Worm (Caenorhabditis elegans) whole organism, late embryonic: ENCODE data around the gene ZK632.4.
"Not testable (repeated sequence)": the region's sequence is repeated elsewhere in the genome, so short reads cannot be mapped to it uniquely, and the experiment has no call there.

Source experiments
- K09A11.1 ChIP-seq: sonication (generic microtip); optimal IDR thresholded peaks from 2 replicates; lab custom pipeline; 2017; ENCODE audit warnings: antibody characterized with exemption, mild to moderate bottlenecking, missing genetic modification characterization, missing compliant biosample characterization; ENCODE audit not compliant: insufficient read depth
- ama-1 ChIP-seq: fragments of 150-350 bp; optimal IDR thresholded peaks from 2 replicates; lab custom pipeline; 2014
- ceh-9 ChIP-seq: sonication (generic microtip); optimal IDR thresholded peaks from 2 replicates; lab custom pipeline; 2016; ENCODE audit warnings: mild to moderate bottlenecking, missing genetic modification characterization, inconsistent platforms, missing compliant biosample characterization
- dmd-4 ChIP-seq: sonication (generic microtip); optimal IDR thresholded peaks from 2 replicates; lab custom pipeline; 2016; ENCODE audit warnings: borderline replicate concordance, missing genetic modification characterization, missing compliant biosample characterization
- elt-2 ChIP-seq: sonication (generic microtip); optimal IDR thresholded peaks from 2 replicates; lab custom pipeline; 2016; ENCODE audit warnings: missing genetic modification reagents, missing genetic modification characterization, missing compliant biosample characterization
- fkh-10 ChIP-seq: fragments of 150-350 bp; optimal IDR thresholded peaks from 2 replicates; lab custom pipeline; 2014; ENCODE audit warnings: missing biosample characterization, missing genetic modification reagents, missing genetic modification characterization
- hlh-13 ChIP-seq: fragments of 200-800 bp; sonication (Bioruptor generic); optimal IDR thresholded peaks from 2 replicates; lab custom pipeline; 2018; ENCODE audit warnings: mild to moderate bottlenecking, missing genetic modification characterization, missing compliant biosample characterization
- lim-6 ChIP-seq: sonication (generic microtip); optimal IDR thresholded peaks from 2 replicates; lab custom pipeline; 2016; ENCODE audit warnings: missing genetic modification characterization, missing compliant biosample characterization
- nfya-1 ChIP-seq: sonication (generic microtip); optimal IDR thresholded peaks from 2 replicates; lab custom pipeline; 2017; ENCODE audit warnings: missing genetic modification characterization, mild to moderate bottlenecking, missing compliant biosample characterization, antibody characterized with exemption, moderate library complexity
- nhr-11 ChIP-seq: fragments of 150-350 bp; optimal IDR thresholded peaks from 2 replicates; lab custom pipeline; 2014; ENCODE audit warnings: missing biosample characterization, missing genetic modification characterization
- pha-4 ChIP-seq: fragments of 150-350 bp; optimal IDR thresholded peaks from 2 replicates; lab custom pipeline; 2018; ENCODE audit warnings: missing biosample characterization, missing genetic modification reagents, missing genetic modification characterization
- unc-86 ChIP-seq: sonication (generic microtip); optimal IDR thresholded peaks from 2 replicates; lab custom pipeline; 2016; ENCODE audit warnings: missing genetic modification characterization, missing compliant biosample characterization

DNA sequence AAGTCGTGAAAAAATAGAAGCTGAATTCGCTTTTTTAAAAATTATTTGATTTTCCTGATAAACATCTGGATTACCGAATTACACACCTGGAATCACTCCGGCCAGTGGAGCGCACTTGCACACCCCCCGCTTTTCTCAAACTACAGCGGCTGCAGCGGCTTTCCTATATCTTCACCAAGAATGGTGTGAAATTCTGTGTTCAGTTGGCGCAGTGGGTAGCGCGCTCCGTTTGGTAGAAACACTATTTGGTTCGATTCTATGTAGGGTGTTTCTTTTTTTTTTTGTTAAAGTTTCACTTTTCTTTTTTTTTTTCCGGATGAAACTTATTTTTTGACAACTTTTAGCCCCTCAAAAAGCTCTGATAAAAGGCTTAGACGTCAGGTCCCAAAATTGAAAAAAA is 41.9 kb upstream of the ZK632.4 start:
- TF ChIP-seq nfya-1 (tag; lab: Kevin White, UChicago); ceh-9; lim-6 (tag; lab: Kevin White, UChicago); pha-4 (tag; lab: Kevin White, UChicago); elt-2 (tag; lab: Kevin White, UChicago); fkh-10 (GFP tag; lab: Kevin White, UChicago); unc-86; hlh-13 (GFP tag; lab: Kevin White, UChicago); nhr-11; dmd-4 (tag; lab: Kevin White, UChicago); K09A11.1 (tag; lab: Kevin White, UChicago); ama-1 (lab: Kevin White, UChicago): not testable (repeated sequence)
